Worm (Caenorhabditis elegans) whole organism, early embryonic: ENCODE measurements around the gene C33E10.1.

ENCODE experiments used
- B0310.2 ChIP-seq: sonication (generic microtip); optimal IDR thresholded peaks from 2 replicates; lab custom pipeline; 2016; ENCODE audit warnings: mild to moderate bottlenecking, missing genetic modification characterization, missing compliant biosample characterization
- aly-1 ChIP-seq: sonication (generic microtip); optimal IDR thresholded peaks from 2 replicates; lab custom pipeline; 2016; ENCODE audit warnings: missing genetic modification characterization, missing compliant biosample characterization
- ama-1 ChIP-seq: fragments of 150-350 bp; optimal IDR thresholded peaks from 2 replicates; lab custom pipeline; 2014
- ceh-13 ChIP-seq: fragments of 200-800 bp; sonication (Bioruptor generic); optimal IDR thresholded peaks from 2 replicates; lab custom pipeline; 2018; ENCODE audit warnings: mild to moderate bottlenecking, missing genetic modification characterization, missing compliant biosample characterization
- ceh-36 ChIP-seq: sonication (generic microtip); optimal IDR thresholded peaks from 2 replicates; lab custom pipeline; 2016; ENCODE audit warnings: missing genetic modification characterization, inconsistent platforms, missing compliant biosample characterization
- flt-1 ChIP-seq: fragments of 200-800 bp; sonication (Bioruptor generic); IDR thresholded peaks from 2 replicates; pipeline ENCODE4 v1.3.6; 2022; ENCODE audit warnings: missing genetic modification characterization, missing compliant biosample characterization
- hmbx-1 ChIP-seq: sonication (generic microtip); optimal IDR thresholded peaks from 2 replicates; lab custom pipeline; 2016; ENCODE audit warnings: mild to moderate bottlenecking, missing genetic modification characterization, missing compliant biosample characterization
- hmg-4 ChIP-seq: fragments of 200-800 bp; sonication (Bioruptor generic); optimal IDR thresholded peaks from 2 replicates; lab custom pipeline; 2018; ENCODE audit warnings: mild to moderate bottlenecking, missing genetic modification characterization, missing compliant biosample characterization
- hnd-1 ChIP-seq: sonication (generic microtip); optimal IDR thresholded peaks from 2 replicates; lab custom pipeline; 2016; ENCODE audit warnings: missing genetic modification characterization, missing compliant biosample characterization
- pes-1 ChIP-seq: fragments of 200-800 bp; sonication (Bioruptor generic); IDR thresholded peaks from 2 replicates; pipeline ENCODE4 v1.3.6; 2022; ENCODE audit warnings: missing genetic modification reagents, missing genetic modification characterization, missing compliant biosample characterization
- scrt-1 ChIP-seq: fragments of 200-800 bp; sonication (Bioruptor generic); IDR thresholded peaks from 2 replicates; pipeline ENCODE4 v1.3.6; 2022; ENCODE audit warnings: missing genetic modification characterization, missing compliant biosample characterization
- sea-1 ChIP-seq: fragments of 200-800 bp; sonication (Bioruptor generic); conservative IDR thresholded peaks from 2 replicates; pipeline ENCODE4 v1.3.6; 2022; ENCODE audit warnings: missing genetic modification characterization, missing compliant biosample characterization
- tbx-37 ChIP-seq: fragments of 200-800 bp; sonication (Bioruptor generic); conservative IDR thresholded peaks from 2 replicates; pipeline ENCODE4 v1.3.6; 2022; ENCODE audit warnings: missing genetic modification reagents, missing genetic modification characterization, missing compliant biosample characterization
- tra-4 ChIP-seq: sonication (generic microtip); optimal IDR thresholded peaks from 2 replicates; lab custom pipeline; 2017; ENCODE audit warnings: missing genetic modification characterization, missing compliant biosample characterization

- TF ChIP-seq scrt-1 (no peak), ama-1 (no peak), sea-1 (no peak), hmbx-1 (tag; lab: Kevin White, UChicago) (no peak), tra-4 (tag; lab: Kevin White, UChicago) (no peak), B0310.2 (tag; lab: Kevin White, UChicago) (no peak), flt-1 (GFP tag; lab: Robert Waterston, UW) (no peak), tbx-37 (no peak), ceh-13 (GFP tag; lab: Kevin White, UChicago) (no peak), pes-1 (no peak), ceh-36 (tag; lab: Kevin White, UChicago) (no peak), aly-1 (tag; lab: Kevin White, UChicago) (no peak), hnd-1 (tag; lab: Kevin White, UChicago) (no peak), hmg-4 (GFP tag; lab: Kevin White, UChicago) (no peak)
Measured at ce11 chrX:17294019-17294418, 11.0 kb upstream of the C33E10.1 start.
